Worm (Caenorhabditis elegans): ENCODE measurements around the gene F07B10.7.

DNA sequence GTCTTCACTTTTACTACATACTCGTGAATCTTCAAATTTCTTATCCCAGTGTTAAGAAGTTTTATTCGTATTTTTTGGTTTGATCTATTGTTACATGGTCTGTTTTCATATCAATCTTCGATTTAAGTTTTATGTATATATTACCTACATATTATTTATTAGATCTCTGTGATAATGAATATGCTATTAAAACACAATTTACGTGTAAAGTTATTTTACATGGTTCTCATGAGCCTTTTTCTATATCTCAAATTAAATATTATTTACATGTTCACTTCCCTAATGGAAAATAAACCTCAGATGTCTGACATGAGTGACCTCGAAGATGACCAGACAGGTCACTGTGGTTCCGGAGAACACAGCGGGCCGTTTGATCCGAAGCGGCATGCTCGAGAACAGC, 16.0 kb downstream of the F07B10.7 start, which contains the start of gene mxl-1:
- TF ChIP-seq W03F9.2 (tag; optimal IDR thresholded peaks at IDR 0.05) (no peak), him-1 (tag; optimal IDR thresholded peaks at IDR 0.05) (no peak), dao-5 (tag; optimal IDR thresholded peaks at IDR 0.05) (no peak)

Data from whole organism, L4/young adult.